Fruit fly (Drosophila melanogaster) whole organism, embryonic: ENCODE results near the gene dob.
A peak's percentile ranks its signal among the peaks of the same experiment; 100 is the strongest.

Source experiments
- Atf3 ChIP-seq: fragments of 200-800 bp; sonication (Bioruptor generic); optimal IDR thresholded peaks from 3 replicates; lab custom pipeline; 2016; ENCODE audit warnings: missing biosample characterization, missing genetic modification characterization
- CG10147 ChIP-seq: fragments of 200-800 bp; sonication (Bioruptor generic); optimal IDR thresholded peaks from 2 replicates; lab custom pipeline; 2019; ENCODE audit warnings: missing biosample characterization, mild to moderate bottlenecking, missing genetic modification characterization, moderate library complexity
- CG10209 ChIP-seq: fragments of 200-800 bp; sonication (Bioruptor generic); optimal IDR thresholded peaks from 3 replicates; lab custom pipeline; 2017; ENCODE audit warnings: missing biosample characterization, mild to moderate bottlenecking, missing genetic modification characterization, missing genetic modification reagents
- CG10543 ChIP-seq: fragments of 200-800 bp; sonication (Bioruptor generic); optimal IDR thresholded peaks from 3 replicates; lab custom pipeline; 2017; ENCODE audit warnings: missing biosample characterization, mild to moderate bottlenecking, missing genetic modification characterization, moderate library complexity
- CG12769 ChIP-seq: fragments of 200-800 bp; sonication (Bioruptor generic); optimal IDR thresholded peaks from 2 replicates; lab custom pipeline; 2019; ENCODE audit warnings: missing biosample characterization, mild to moderate bottlenecking, missing genetic modification characterization, moderate library complexity
- CG13424 ChIP-seq: fragments of 200-800 bp; sonication (Bioruptor generic); optimal IDR thresholded peaks from 2 replicates; lab custom pipeline; 2019; ENCODE audit warnings: missing biosample characterization, mild to moderate bottlenecking, missing genetic modification characterization, moderate library complexity
- CG17912 ChIP-seq: fragments of 200-800 bp; sonication (Bioruptor generic); optimal IDR thresholded peaks from 2 replicates; lab custom pipeline; 2018; ENCODE audit warnings: missing biosample characterization, mild to moderate bottlenecking, missing genetic modification characterization
- CG18764 ChIP-seq: fragments of 200-800 bp; sonication (Bioruptor generic); optimal IDR thresholded peaks from 3 replicates; lab custom pipeline; 2016; ENCODE audit warnings: missing biosample characterization, missing genetic modification characterization
- CG2678 ChIP-seq: fragments of 200-800 bp; sonication (Bioruptor generic); optimal IDR thresholded peaks from 3 replicates; lab custom pipeline; 2019; ENCODE audit warnings: missing biosample characterization, mild to moderate bottlenecking, missing genetic modification characterization, moderate library complexity
- CG30403 ChIP-seq: fragments of 200-800 bp; sonication (Bioruptor generic); optimal IDR thresholded peaks from 3 replicates; lab custom pipeline; 2016; ENCODE audit warnings: missing biosample characterization, missing genetic modification characterization
- CG31365 ChIP-seq: fragments of 200-800 bp; sonication (Bioruptor generic); optimal IDR thresholded peaks from 2 replicates; lab custom pipeline; 2018; ENCODE audit warnings: missing biosample characterization, mild to moderate bottlenecking, missing genetic modification characterization
- CG3281 ChIP-seq: fragments of 200-800 bp; sonication (Bioruptor generic); optimal IDR thresholded peaks from 3 replicates; lab custom pipeline; 2017; ENCODE audit warnings: missing biosample characterization, mild to moderate bottlenecking, missing genetic modification characterization
- CG3995 ChIP-seq: fragments of 200-800 bp; sonication (Bioruptor generic); optimal IDR thresholded peaks from 3 replicates; lab custom pipeline; 2016; ENCODE audit warnings: missing biosample characterization, missing genetic modification characterization
- CG6791 ChIP-seq: fragments of 200-800 bp; sonication (Bioruptor generic); IDR thresholded peaks from 3 replicates; pipeline ENCODE4 v1.3.6; 2022; ENCODE audit warnings: missing biosample characterization, missing genetic modification characterization; ENCODE audit not compliant: partially characterized antibody
- CG7271 ChIP-seq: fragments of 200-800 bp; sonication (Bioruptor generic); optimal IDR thresholded peaks from 2 replicates; lab custom pipeline; 2018; ENCODE audit warnings: missing biosample characterization, mild to moderate bottlenecking, missing genetic modification characterization, moderate library complexity
- CG7372 ChIP-seq: fragments of 200-800 bp; sonication (Bioruptor generic); IDR thresholded peaks from 2 replicates; pipeline ENCODE4 v1.3.6; 2022; ENCODE audit warnings: missing biosample characterization, missing genetic modification characterization
- CG7786 ChIP-seq: fragments of 200-800 bp; sonication (Bioruptor generic); optimal IDR thresholded peaks from 2 replicates; lab custom pipeline; 2016; ENCODE audit warnings: missing biosample characterization, missing genetic modification characterization
- CG8089 ChIP-seq: fragments of 200-800 bp; sonication (Bioruptor generic); optimal IDR thresholded peaks from 3 replicates; lab custom pipeline; 2016; ENCODE audit warnings: missing biosample characterization, missing genetic modification characterization
- CG8765 ChIP-seq: fragments of 200-800 bp; sonication (Bioruptor generic); IDR thresholded peaks from 2 replicates; pipeline ENCODE4 v1.3.6; 2022; ENCODE audit warnings: missing biosample characterization, missing genetic modification characterization
- CG9215 ChIP-seq: fragments of 200-800 bp; sonication (Bioruptor generic); IDR thresholded peaks from 2 replicates; pipeline ENCODE4 v1.3.6; 2022; ENCODE audit warnings: missing biosample characterization, missing genetic modification characterization
- CG9797 ChIP-seq: fragments of 200-800 bp; sonication (Bioruptor generic); optimal IDR thresholded peaks from 3 replicates; lab custom pipeline; 2018; ENCODE audit warnings: missing biosample characterization, mild to moderate bottlenecking, missing genetic modification characterization
- CkIIα-i1 ChIP-seq: fragments of 200-800 bp; sonication (Bioruptor generic); IDR thresholded peaks from 2 replicates; pipeline ENCODE4 v1.3.6; 2022; ENCODE audit warnings: missing biosample characterization, missing genetic modification characterization
- CoRest ChIP-seq: fragments of 200-800 bp; sonication (Bioruptor generic); optimal IDR thresholded peaks from 3 replicates; lab custom pipeline; 2018; ENCODE audit warnings: missing biosample characterization, mild to moderate bottlenecking, missing genetic modification characterization, moderate library complexity
- Fer1 ChIP-seq: fragments of 200-800 bp; sonication (Bioruptor generic); optimal IDR thresholded peaks from 2 replicates; lab custom pipeline; 2017; ENCODE audit warnings: missing biosample characterization, mild to moderate bottlenecking, missing genetic modification characterization
- GATAe ChIP-seq: fragments of 200-800 bp; sonication (Bioruptor generic); conservative IDR thresholded peaks from 2 replicates; pipeline ENCODE4 v1.3.6; 2022; ENCODE audit warnings: missing biosample characterization, missing genetic modification characterization
- HLHmδ ChIP-seq: fragments of 200-800 bp; sonication (Bioruptor generic); optimal IDR thresholded peaks from 2 replicates; lab custom pipeline; 2018; ENCODE audit warnings: missing biosample characterization, mild to moderate bottlenecking, missing genetic modification characterization, moderate library complexity
- HmgZ ChIP-seq: fragments of 200-800 bp; sonication (Bioruptor generic); optimal IDR thresholded peaks from 2 replicates; lab custom pipeline; 2018; ENCODE audit warnings: missing biosample characterization, mild to moderate bottlenecking, missing genetic modification characterization
- Hmr ChIP-seq: fragments of 200-800 bp; sonication (Bioruptor generic); optimal IDR thresholded peaks from 3 replicates; lab custom pipeline; 2017; ENCODE audit warnings: mild to moderate bottlenecking, missing biosample characterization, missing genetic modification reagents, missing genetic modification characterization
- Hr78 ChIP-seq, 2 experiments: fragments of 200-800 bp in 1 of 2; fragments of >200 bp in 1 of 2; sonication (Bioruptor generic) in 1 of 2; optimal IDR thresholded peaks; 2 replicates each; lab custom pipeline; 2017 to 2019; ENCODE audit warnings: missing biosample characterization in 2 of 2, missing genetic modification characterization in 2 of 2, mild to moderate bottlenecking in 1 of 2, moderate library complexity in 1 of 2
- Nf-YA ChIP-seq: fragments of 200-800 bp; sonication (Bioruptor generic); IDR thresholded peaks from 2 replicates; pipeline ENCODE4 v1.3.6; 2022; ENCODE audit warnings: missing biosample characterization, missing genetic modification characterization
- NfI ChIP-seq: fragments of 200-800 bp; sonication (Bioruptor generic); optimal IDR thresholded peaks from 3 replicates; lab custom pipeline; 2018; ENCODE audit warnings: missing biosample characterization, mild to moderate bottlenecking, missing genetic modification characterization, moderate library complexity
- Rfx ChIP-seq: fragments of 200-800 bp; sonication (Bioruptor generic); IDR thresholded peaks from 2 replicates; pipeline ENCODE4 v1.3.6; 2022; ENCODE audit warnings: missing biosample characterization, missing genetic modification characterization
- Sox100B ChIP-seq: fragments of 200-800 bp; sonication (Bioruptor generic); optimal IDR thresholded peaks from 3 replicates; lab custom pipeline; 2018; ENCODE audit warnings: missing biosample characterization, mild to moderate bottlenecking, missing genetic modification characterization
- Sry-β ChIP-seq: fragments of 200-800 bp; sonication (Bioruptor generic); optimal IDR thresholded peaks from 2 replicates; lab custom pipeline; 2018; ENCODE audit warnings: missing biosample characterization, mild to moderate bottlenecking, missing genetic modification characterization, moderate library complexity
- Stat92E ChIP-seq, 3 experiments: fragments of >200 bp in 2 of 3; fragments of 200-800 bp in 1 of 3; sonication (Bioruptor generic) in 1 of 3; optimal IDR thresholded peaks; 2 replicates each; lab custom pipeline; 2017 to 2019; ENCODE audit warnings: missing biosample characterization in 3 of 3, missing genetic modification characterization in 3 of 3, mild to moderate bottlenecking in 1 of 3, moderate library complexity in 1 of 3
- Xbp1 ChIP-seq: fragments of 200-800 bp; sonication (Bioruptor generic); optimal IDR thresholded peaks from 3 replicates; lab custom pipeline; 2016; ENCODE audit warnings: missing biosample characterization, mild to moderate bottlenecking, missing genetic modification characterization
- ap ChIP-seq: fragments of 200-800 bp; sonication (Bioruptor generic); IDR thresholded peaks from 2 replicates; pipeline ENCODE4 v1.3.6; 2022; ENCODE audit warnings: missing biosample characterization, missing genetic modification characterization
- disco-r ChIP-seq: fragments of 200-800 bp; sonication (Bioruptor generic); optimal IDR thresholded peaks from 2 replicates; lab custom pipeline; 2016; ENCODE audit warnings: missing biosample characterization, missing genetic modification characterization
- gro ChIP-seq: fragments of 200-800 bp; sonication (Bioruptor generic); optimal IDR thresholded peaks from 2 replicates; lab custom pipeline; 2016; ENCODE audit warnings: missing biosample characterization, missing genetic modification characterization
- lab ChIP-seq: fragments of 200-800 bp; sonication (Bioruptor generic); optimal IDR thresholded peaks from 3 replicates; lab custom pipeline; 2017; ENCODE audit warnings: missing biosample characterization, missing genetic modification characterization, mild to moderate bottlenecking, moderate library complexity, missing genetic modification reagents
- pan ChIP-seq, 4 experiments: fragments of >200 bp in 3 of 4; fragments of 200-800 bp in 1 of 4; sonication (Bioruptor generic) in 1 of 4; optimal IDR thresholded peaks in 3 of 4; IDR thresholded peaks in 1 of 4; 2 replicates each; pipeline versions ENCODE4 v1.3.6 to Lab custom; 2017 to 2022; ENCODE audit warnings: missing biosample characterization in 2 of 4, missing genetic modification characterization in 2 of 4, mixed read lengths in 1 of 4
- repo ChIP-seq: fragments of 200-800 bp; sonication (Bioruptor generic); optimal IDR thresholded peaks from 2 replicates; lab custom pipeline; 2016; ENCODE audit warnings: missing biosample characterization, missing genetic modification characterization
- ro ChIP-seq: fragments of 200-800 bp; sonication (Bioruptor generic); IDR thresholded peaks from 2 replicates; pipeline ENCODE4 v1.3.6; 2022; ENCODE audit warnings: missing biosample characterization, missing genetic modification characterization
- slbo ChIP-seq: fragments of 200-800 bp; sonication (Bioruptor generic); IDR thresholded peaks from 2 replicates; pipeline ENCODE4 v1.3.6; 2022; ENCODE audit warnings: missing biosample characterization, missing genetic modification characterization
- slou ChIP-seq: fragments of 200-800 bp; sonication (Bioruptor generic); optimal IDR thresholded peaks from 3 replicates; lab custom pipeline; 2016; ENCODE audit warnings: missing biosample characterization, missing genetic modification characterization
- sug ChIP-seq: fragments of 200-800 bp; optimal IDR thresholded peaks from 2 replicates; lab custom pipeline; 2019; ENCODE audit warnings: missing biosample characterization, mild to moderate bottlenecking, missing genetic modification characterization, moderate library complexity
- tgo ChIP-seq: fragments of 200-800 bp; sonication (Bioruptor generic); IDR thresholded peaks from 3 replicates; pipeline ENCODE4 v1.3.6; 2022; ENCODE audit warnings: missing biosample characterization, missing genetic modification characterization
- tx ChIP-seq: fragments of 200-800 bp; sonication (Bioruptor generic); optimal IDR thresholded peaks from 2 replicates; lab custom pipeline; 2016; ENCODE audit warnings: missing biosample characterization, missing genetic modification characterization
- wor ChIP-seq: fragments of 200-800 bp; sonication (Bioruptor generic); IDR thresholded peaks from 2 replicates; pipeline ENCODE4 v1.3.6; 2022; ENCODE audit warnings: missing biosample characterization, missing genetic modification characterization

The dob gene

DNA sequence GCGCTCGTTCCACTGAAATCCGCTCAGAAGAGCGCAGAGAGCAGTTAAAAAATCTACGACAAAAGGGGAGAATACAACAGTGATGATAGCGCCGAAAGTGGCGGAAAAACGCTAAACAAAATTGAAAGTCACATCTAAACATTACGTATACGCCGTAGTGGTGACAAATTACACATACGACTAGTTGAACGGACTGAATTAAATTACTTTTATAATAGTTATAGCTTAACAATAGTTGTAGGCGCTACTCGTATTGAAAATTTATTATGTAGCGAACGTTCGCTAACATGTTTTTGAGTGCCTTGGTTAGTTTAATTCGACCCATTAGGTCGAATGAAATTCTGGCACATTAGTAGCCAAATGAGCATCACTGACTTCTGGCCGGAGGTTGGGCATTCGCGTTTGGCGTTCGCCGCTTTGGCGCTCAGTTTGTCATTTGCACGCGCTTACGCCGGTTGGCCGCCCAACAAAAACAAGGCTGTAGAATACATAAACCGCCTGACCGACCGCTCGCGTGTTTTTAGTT lies 23.0 kb upstream of the dob start, which contains the start of gene CG5541 (continued):
- no peak for TF ChIP-seq Stat92E (GFP tag; optimal IDR thresholded peaks at IDR 0.05; lab: Kevin White, UChicago)
- peak; percentile 17 for TF ChIP-seq Sox100B (GFP tag; lab: Kevin White, UChicago)
- no peak for TF ChIP-seq CG7271 (tag; lab: Kevin White, UChicago)
- no peak for TF ChIP-seq wor (GFP tag; lab: Robert Waterston, UW)
- no peak for TF ChIP-seq CG9797
- TF ChIP-seq tgo = no peak
- TF ChIP-seq CG17912 (GFP tag; lab: Kevin White, UChicago) = no peak
- TF ChIP-seq GATAe (GFP tag; lab: Robert Waterston, UW) = no peak
- TF ChIP-seq CG3281 (GFP tag; lab: Kevin White, UChicago) = peak; percentile 52
- TF ChIP-seq slou (GFP tag; lab: Kevin White, UChicago) = no peak
- peak; percentile 33 for TF ChIP-seq Hmr
- no peak for TF ChIP-seq tx (GFP tag; lab: Kevin White, UChicago)
- peak; percentile 35; the same call in 1 of the 2 replicates for TF ChIP-seq Rfx (GFP tag; lab: Robert Waterston, UW)
- no peak for TF ChIP-seq CG8089
- TF ChIP-seq CoRest = peak; percentile 45
- TF ChIP-seq ro = no peak
- peak; percentile 30 for TF ChIP-seq gro (GFP tag; lab: Kevin White, UChicago)
- TF ChIP-seq Sry-β = peak; percentile 91
- peak; percentile 85 for TF ChIP-seq CG3995 (GFP tag; lab: Kevin White, UChicago)
- peak; percentile 82 for TF ChIP-seq CG10543 (GFP tag; lab: Kevin White, UChicago)
- peak; percentile 32 for TF ChIP-seq CG2678 (tag; lab: Kevin White, UChicago)
- TF ChIP-seq CG9215 (GFP tag; lab: Robert Waterston, UW) = 0 out of 2 replicates have a peak, but pooled peaks have one; percentile 6
- TF ChIP-seq slbo (GFP tag; lab: Robert Waterston, UW) = 0 out of 2 replicates have a peak, but pooled peaks have one; percentile 4
- peak; percentile 74 for TF ChIP-seq CG7372 (GFP tag; lab: Robert Waterston, UW)
- peak; percentile 37 for TF ChIP-seq CG13424 (tag; lab: Kevin White, UChicago)
- TF ChIP-seq CG6791 = no peak
- TF ChIP-seq CkIIα-i1 = no peak
- TF ChIP-seq disco-r = no peak
- peak; percentile 1 for TF ChIP-seq CG12769 (tag; lab: Kevin White, UChicago)
- TF ChIP-seq Nf-YA (GFP tag; lab: Robert Waterston, UW) = no peak
- TF ChIP-seq HmgZ = peak; percentile 21
- TF ChIP-seq Hr78 (GFP tag; optimal IDR thresholded peaks at IDR 0.05; lab: Kevin White, UChicago) = no peak
- no peak for TF ChIP-seq repo (GFP tag; lab: Kevin White, UChicago)
- TF ChIP-seq sug = peak; percentile 64
- TF ChIP-seq CG8765 = no peak
- no peak for TF ChIP-seq CG7786 (GFP tag; lab: Kevin White, UChicago)
- peak; percentile 44 for TF ChIP-seq CG10147 (GFP tag; lab: Kevin White, UChicago)
- TF ChIP-seq CG31365 (tag; lab: Kevin White, UChicago) = no peak
- TF ChIP-seq pan (optimal IDR thresholded peaks at IDR 0.05; lab: Kevin White, UChicago) = no peak
- no peak for TF ChIP-seq pan (GFP tag; optimal IDR thresholded peaks at IDR 0.05 in 1 of 2, IDR thresholded peaks at IDR 0.05 in 1 of 2)
- TF ChIP-seq CG10209 (GFP tag; lab: Kevin White, UChicago) = no peak
- peak; percentile 56 for TF ChIP-seq Fer1 (GFP tag; lab: Kevin White, UChicago)
- peak; percentile 8 for TF ChIP-seq CG30403 (GFP tag; lab: Kevin White, UChicago)
- TF ChIP-seq Xbp1 (GFP tag; lab: Kevin White, UChicago) = no peak
- TF ChIP-seq ap (GFP tag; lab: Robert Waterston, UW) = no peak
- no peak for TF ChIP-seq Atf3 (GFP tag; lab: Kevin White, UChicago)
- TF ChIP-seq CG18764 (GFP tag; lab: Kevin White, UChicago) = no peak
- TF ChIP-seq lab = peak; percentile 14
- no peak for TF ChIP-seq HLHmδ
- peak; percentile 17 for TF ChIP-seq NfI
